Worm (Caenorhabditis elegans): ENCODE results near the gene fat-4.
"Not testable (repeated sequence)": the region's sequence is repeated elsewhere in the genome, so short reads cannot be mapped to it uniquely, and the experiment has no call there.

fat-4 gene

DNA sequence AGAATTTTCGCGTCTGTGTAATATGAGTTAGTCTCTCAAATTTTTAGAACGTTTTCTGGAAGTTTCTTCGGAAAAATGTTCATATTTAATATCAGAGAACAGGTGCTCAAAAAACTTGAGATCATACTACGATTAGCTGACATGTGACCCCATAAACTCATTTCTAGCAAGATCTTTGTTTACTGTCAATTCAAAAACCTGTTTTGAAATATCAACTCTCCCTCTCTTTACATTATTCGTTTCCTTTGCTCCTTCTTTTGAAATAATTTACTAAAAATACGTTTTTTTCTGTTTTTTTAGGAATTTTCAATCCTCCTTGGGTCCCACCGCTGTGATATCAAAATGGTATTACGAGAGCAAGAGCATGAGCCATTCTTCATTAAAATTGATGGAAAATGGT lies at the start of gene fat-4:
Gene fat-4 (plus strand): TSS at position 301 of the 400 bp plus-strand sequence.
- TF ChIP-seq flt-1 (GFP tag; IDR thresholded peaks at IDR 0.05) (no peak), ztf-29 (GFP tag; IDR thresholded peaks at IDR 0.05) (no peak), cog-1 (tag; optimal IDR thresholded peaks at IDR 0.05) (no peak), T22C8.4 (GFP tag; IDR thresholded peaks at IDR 0.05) (no peak)

DNA sequence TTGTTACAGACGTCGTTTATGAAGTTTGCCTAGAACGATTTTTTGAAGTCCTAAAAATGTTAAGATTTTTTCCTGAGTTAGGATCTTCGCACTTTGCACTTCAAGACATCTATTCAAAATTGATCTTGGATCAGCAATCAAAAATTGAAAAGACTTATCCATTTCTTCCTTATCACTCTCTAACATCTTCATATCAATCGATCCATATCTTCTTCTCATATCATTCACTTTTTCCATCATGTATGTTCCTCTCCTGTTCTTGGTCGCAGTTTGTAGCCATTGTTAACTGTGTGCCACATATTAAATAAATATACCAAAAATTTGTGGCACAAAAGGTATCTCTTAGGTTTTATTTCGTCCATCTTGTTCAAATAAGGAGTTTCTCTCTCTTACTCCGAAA lies 43.5 kb upstream of the fat-4 start:
- TF ChIP-seq cog-1 (tag; optimal IDR thresholded peaks at IDR 0.05) (no peak), T22C8.4 (GFP tag; IDR thresholded peaks at IDR 0.05) (no peak), flt-1 (GFP tag; IDR thresholded peaks at IDR 0.05) (no peak), tab-1 (GFP tag; IDR thresholded peaks at IDR 0.05) (no peak), ztf-29 (GFP tag; IDR thresholded peaks at IDR 0.05) (no peak), ref-1 (GFP tag; conservative IDR thresholded peaks at IDR 0.05) (no peak), ztf-23 (GFP tag; IDR thresholded peaks at IDR 0.05) (no peak), klf-2 (GFP tag; conservative IDR thresholded peaks at IDR 0.05) (no peak), med-1 (GFP tag; optimal IDR thresholded peaks at IDR 0.05; ENCODE audit: insufficient read depth) (no peak)

DNA sequence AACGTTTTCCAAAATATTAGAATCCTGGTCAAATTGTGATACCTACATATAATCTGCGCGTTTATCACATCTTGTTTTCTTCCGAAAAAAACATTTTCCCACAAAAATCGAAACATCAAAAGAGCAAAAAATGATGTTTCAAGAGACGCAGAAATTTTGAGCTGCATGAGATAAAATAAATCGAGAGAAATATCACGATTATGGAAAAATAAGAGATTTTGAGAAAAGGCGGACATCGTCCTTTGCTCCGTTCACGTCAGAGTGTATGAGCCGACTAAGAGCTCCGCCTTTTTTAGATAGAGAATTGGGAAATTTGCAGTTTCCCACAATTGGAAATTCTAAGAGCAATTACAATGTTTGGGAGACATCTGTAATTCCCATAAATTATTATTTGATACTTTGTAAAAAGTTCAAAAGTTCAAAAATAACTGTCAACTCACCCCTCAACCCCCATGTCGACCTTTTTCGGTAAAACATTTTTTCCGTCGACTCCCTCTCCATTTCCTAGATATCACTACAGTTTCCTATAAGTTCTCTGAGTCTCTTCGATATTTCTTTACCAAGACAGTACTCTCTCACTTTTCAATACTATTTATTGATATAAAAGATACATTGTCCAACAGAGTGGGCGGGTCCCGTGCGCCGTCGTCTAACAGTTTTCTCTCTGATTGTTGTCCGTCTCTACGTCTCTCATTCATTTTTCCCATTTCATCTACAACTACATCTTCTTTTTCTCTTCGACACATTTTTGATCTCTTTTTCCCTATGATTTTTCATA lies 42.4 kb upstream of the fat-4 start:
- TF ChIP-seq flt-1 (GFP tag; IDR thresholded peaks at IDR 0.05) (no peak), ref-1 (GFP tag; conservative IDR thresholded peaks at IDR 0.05) (no peak)

DNA sequence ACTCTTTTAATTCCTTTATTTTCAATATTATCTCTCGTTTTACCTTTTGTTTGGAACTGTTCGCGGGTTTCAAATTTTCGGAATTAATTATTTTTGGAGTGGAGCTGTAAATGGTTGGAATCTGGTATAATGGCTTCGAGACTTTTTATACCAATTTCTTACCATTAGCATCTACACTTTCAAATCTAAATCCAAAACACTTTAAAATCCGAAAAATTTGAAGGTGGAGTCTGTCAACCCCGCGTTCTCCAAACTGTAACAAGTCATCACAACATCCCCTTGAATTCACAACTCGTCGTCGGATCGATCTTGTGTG lies 41.8 kb upstream of the fat-4 start, which contains the start of gene nhr-97:
Gene nhr-97 (plus strand): TSS at position 217 of the 316 bp plus-strand sequence.
- TF ChIP-seq ref-1 (GFP tag; conservative IDR thresholded peaks at IDR 0.05): no peak
- no peak for TF ChIP-seq ztf-23 (GFP tag; IDR thresholded peaks at IDR 0.05)
- TF ChIP-seq ztf-29 (GFP tag; IDR thresholded peaks at IDR 0.05): no peak
- TF ChIP-seq flt-1 (GFP tag; IDR thresholded peaks at IDR 0.05): no peak
- TF ChIP-seq cog-1 (tag; optimal IDR thresholded peaks at IDR 0.05): no peak
- no peak for TF ChIP-seq klf-2 (GFP tag; conservative IDR thresholded peaks at IDR 0.05)
- no peak for TF ChIP-seq T22C8.4 (GFP tag; IDR thresholded peaks at IDR 0.05)
- no peak for TF ChIP-seq tab-1 (GFP tag; IDR thresholded peaks at IDR 0.05)
- TF ChIP-seq med-1 (GFP tag; optimal IDR thresholded peaks at IDR 0.05; ENCODE audit: insufficient read depth): no peak

DNA sequence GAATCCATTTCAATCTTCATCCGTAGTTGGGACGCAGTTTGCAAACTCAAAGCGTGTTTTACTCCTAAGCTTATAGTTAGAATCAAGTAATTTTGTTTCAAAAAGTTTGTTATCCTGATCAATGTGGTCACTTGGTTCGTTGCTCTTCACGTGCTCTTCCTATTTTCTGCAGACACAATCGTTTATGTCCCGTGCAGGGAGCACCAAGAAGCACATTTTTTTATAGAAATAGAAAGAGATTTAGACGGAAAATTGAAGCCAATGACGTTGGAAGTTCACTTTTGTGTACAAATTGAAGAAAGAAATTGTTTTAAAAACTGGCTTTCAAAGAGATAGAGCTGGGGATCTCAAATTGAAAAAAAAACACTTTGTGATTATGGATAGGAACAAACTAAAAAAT lies 37.5 kb upstream of the fat-4 start:
- TF ChIP-seq cog-1 (tag; optimal IDR thresholded peaks at IDR 0.05) (no peak), klf-2 (GFP tag; conservative IDR thresholded peaks at IDR 0.05) (no peak)

DNA sequence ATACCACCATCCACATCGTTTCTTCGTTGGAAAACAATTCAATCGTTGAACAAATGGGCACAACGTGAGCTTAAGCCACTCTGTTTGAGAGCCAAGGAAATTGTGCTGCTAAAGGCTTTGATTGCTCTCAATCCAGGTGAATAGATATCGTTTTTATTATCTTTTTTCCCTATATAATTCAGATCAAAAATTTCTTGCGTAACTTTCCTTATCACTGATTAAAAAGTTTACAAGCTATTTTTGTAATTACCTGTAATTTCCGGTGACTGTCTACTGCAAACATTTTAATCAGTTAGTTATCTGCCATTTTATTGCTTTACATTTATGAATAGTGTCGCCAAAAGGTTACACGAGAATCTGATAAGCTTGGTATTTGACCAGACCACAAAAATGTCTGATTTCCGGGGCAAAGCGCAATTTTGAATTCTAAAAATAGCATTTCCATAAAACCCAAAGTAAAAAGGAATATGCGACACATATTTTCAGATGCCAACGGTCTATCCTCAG lies 36.5 kb upstream of the fat-4 start:
- no peak for TF ChIP-seq klf-2 (GFP tag; conservative IDR thresholded peaks at IDR 0.05)
- no peak for TF ChIP-seq ztf-29 (GFP tag; IDR thresholded peaks at IDR 0.05)
- TF ChIP-seq ref-1 (GFP tag; conservative IDR thresholded peaks at IDR 0.05): no peak
- no peak for TF ChIP-seq flt-1 (GFP tag; IDR thresholded peaks at IDR 0.05)
- no peak for TF ChIP-seq T22C8.4 (GFP tag; IDR thresholded peaks at IDR 0.05)
- no peak for TF ChIP-seq cog-1 (tag; optimal IDR thresholded peaks at IDR 0.05)
- TF ChIP-seq med-1 (GFP tag; optimal IDR thresholded peaks at IDR 0.05; ENCODE audit: insufficient read depth): no peak
- no peak for TF ChIP-seq ztf-23 (GFP tag; IDR thresholded peaks at IDR 0.05)
- TF ChIP-seq tab-1 (GFP tag; IDR thresholded peaks at IDR 0.05): no peak

DNA sequence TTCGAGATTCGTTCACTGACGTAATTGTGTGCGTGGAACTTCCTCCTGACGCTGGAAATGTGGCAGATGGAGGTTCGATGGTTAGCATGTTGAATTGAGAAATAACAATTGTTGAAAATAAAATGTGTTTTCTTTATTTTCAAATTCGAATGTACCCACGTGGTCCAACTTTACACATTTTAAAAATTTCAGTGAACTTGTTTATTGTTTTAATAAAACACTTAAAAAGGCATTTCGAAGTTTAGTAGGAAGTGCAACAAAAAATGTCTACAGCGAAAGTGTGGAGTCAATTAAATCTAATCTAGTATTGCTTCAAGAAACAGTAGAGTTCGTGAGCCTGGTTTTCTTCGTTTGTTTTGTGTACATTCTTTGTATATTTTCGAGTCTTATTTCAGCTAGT lies 33.0 kb upstream of the fat-4 start, which contains the start of gene ssp-36:
Gene ssp-36 (minus strand): TSS at position 101 of the 400 bp plus-strand sequence.
- TF ChIP-seq ref-1 (GFP tag; conservative IDR thresholded peaks at IDR 0.05): no peak
- TF ChIP-seq klf-2 (GFP tag; conservative IDR thresholded peaks at IDR 0.05): no peak
- TF ChIP-seq flt-1 (GFP tag; IDR thresholded peaks at IDR 0.05): no peak
- TF ChIP-seq ztf-29 (GFP tag; IDR thresholded peaks at IDR 0.05): no peak
- no peak for TF ChIP-seq cog-1 (tag; optimal IDR thresholded peaks at IDR 0.05)
- no peak for TF ChIP-seq T22C8.4 (GFP tag; IDR thresholded peaks at IDR 0.05)
- no peak for TF ChIP-seq med-1 (GFP tag; optimal IDR thresholded peaks at IDR 0.05; ENCODE audit: insufficient read depth)
- TF ChIP-seq tab-1 (GFP tag; IDR thresholded peaks at IDR 0.05): no peak
- TF ChIP-seq ztf-23 (GFP tag; IDR thresholded peaks at IDR 0.05): no peak

DNA sequence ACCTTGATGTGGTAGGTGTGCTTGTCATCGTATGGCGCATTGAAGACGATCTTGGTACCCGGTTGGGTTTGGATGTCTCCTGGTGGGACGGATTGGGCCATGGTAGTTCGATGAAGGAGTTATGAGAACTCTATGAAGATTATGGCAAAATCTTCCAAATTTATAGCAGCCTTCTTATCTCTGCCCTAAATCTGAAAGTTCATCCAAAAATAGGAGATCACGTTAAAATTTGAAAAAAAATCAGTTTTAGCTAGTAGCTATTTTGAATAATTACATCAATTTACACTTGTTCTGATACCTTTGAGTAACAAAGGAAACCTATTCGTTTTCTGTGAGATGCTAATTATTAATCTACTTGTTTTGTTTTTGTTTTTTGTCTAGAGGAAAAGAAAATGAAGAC lies 32.2 kb upstream of the fat-4 start, which contains the start of gene msp-79:
Gene msp-79 (minus strand): TSS at position 101 of the 400 bp plus-strand sequence.
- not testable (repeated sequence) for TF ChIP-seq cog-1 (tag; optimal IDR thresholded peaks at IDR 0.05); ztf-23 (GFP tag; IDR thresholded peaks at IDR 0.05); T22C8.4 (GFP tag; IDR thresholded peaks at IDR 0.05)

DNA sequence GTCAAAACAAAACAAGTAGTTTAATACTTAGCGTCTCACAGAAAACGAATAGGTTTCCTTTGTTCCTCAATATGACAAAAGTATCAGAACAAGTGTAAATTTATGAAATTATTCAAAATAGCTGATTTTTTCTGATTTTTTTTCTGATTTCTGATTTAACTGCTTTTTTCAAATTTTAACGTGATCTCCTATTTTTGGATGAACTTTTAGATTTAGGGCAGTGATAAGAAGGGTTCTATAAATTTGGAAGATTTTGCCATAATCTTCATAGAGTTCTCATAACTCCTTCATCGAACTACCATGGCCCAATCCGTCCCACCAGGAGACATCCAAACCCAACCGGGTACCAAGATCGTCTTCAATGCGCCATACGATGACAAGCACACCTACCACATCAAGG lies 29.5 kb upstream of the fat-4 start, which contains the start of gene msp-78:
Gene msp-78 (plus strand): TSS at position 301 of the 400 bp plus-strand sequence.
- TF ChIP-seq ztf-29 (GFP tag; IDR thresholded peaks at IDR 0.05); ref-1 (GFP tag; conservative IDR thresholded peaks at IDR 0.05); cog-1 (tag; optimal IDR thresholded peaks at IDR 0.05): not testable (repeated sequence)

DNA sequence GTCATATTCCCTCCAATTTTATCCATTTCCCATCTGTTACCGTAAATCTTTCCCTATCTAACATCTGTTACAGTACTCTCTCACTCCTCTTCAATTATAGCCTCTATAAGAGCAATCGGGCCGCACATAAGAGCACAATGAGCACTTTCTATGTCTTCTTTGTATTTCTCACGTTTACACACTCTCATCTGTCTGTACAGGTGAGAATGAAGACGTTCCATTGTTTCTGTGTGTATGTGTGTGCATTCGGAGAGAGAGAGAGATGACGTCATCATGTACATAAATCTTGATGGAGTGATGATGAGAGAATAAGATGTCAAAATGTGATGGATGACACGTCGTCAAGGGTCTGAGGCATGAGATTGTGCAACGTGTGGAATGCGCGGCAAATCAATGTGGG lies 28.4 kb upstream of the fat-4 start:
- TF ChIP-seq med-1 (GFP tag; optimal IDR thresholded peaks at IDR 0.05; ENCODE audit: insufficient read depth) (no peak), cog-1 (tag; optimal IDR thresholded peaks at IDR 0.05) (peak; percentile 11), ztf-29 (GFP tag; IDR thresholded peaks at IDR 0.05) (no peak)
